Worm (Caenorhabditis elegans) whole organism, L1 larva: ENCODE results near the gene F56D2.2.

ENCODE experiments used
- C16A3.4 ChIP-seq: fragments of 150-350 bp; optimal IDR thresholded peaks from 2 replicates; lab custom pipeline; 2014; ENCODE audit warnings: missing biosample characterization, missing genetic modification characterization
- C34B4.2 ChIP-seq: sonication (generic microtip); optimal IDR thresholded peaks from 2 replicates; lab custom pipeline; 2017; ENCODE audit warnings: mild to moderate bottlenecking, missing genetic modification characterization, missing compliant biosample characterization
- F16B12.6 ChIP-seq: fragments of 150-350 bp; optimal IDR thresholded peaks from 2 replicates; lab custom pipeline; 2014; ENCODE audit warnings: missing biosample characterization, missing genetic modification characterization
- aha-1 ChIP-seq: fragments of 150-350 bp; optimal IDR thresholded peaks from 2 replicates; lab custom pipeline; 2014; ENCODE audit warnings: missing biosample characterization, missing genetic modification characterization
- alr-1 ChIP-seq: fragments of 200-800 bp; sonication (Bioruptor generic); optimal IDR thresholded peaks from 2 replicates; lab custom pipeline; 2018; ENCODE audit warnings: borderline replicate concordance, mild to moderate bottlenecking, missing genetic modification characterization, missing compliant biosample characterization
- aly-2 ChIP-seq: fragments of 150-350 bp; optimal IDR thresholded peaks from 2 replicates; lab custom pipeline; 2014; ENCODE audit warnings: missing biosample characterization, missing genetic modification characterization
- blmp-1 ChIP-seq: fragments of 150-350 bp; optimal IDR thresholded peaks from 2 replicates; lab custom pipeline; 2014; ENCODE audit warnings: missing biosample characterization, missing genetic modification characterization
- ceh-88 ChIP-seq: fragments of 200-800 bp; sonication (Bioruptor generic); IDR thresholded peaks from 2 replicates; pipeline ENCODE4 v1.3.6; 2022; ENCODE audit warnings: missing genetic modification characterization, missing compliant biosample characterization
- ces-1 ChIP-seq: fragments of 150-350 bp; optimal IDR thresholded peaks from 2 replicates; lab custom pipeline; 2014; ENCODE audit warnings: missing biosample characterization, missing genetic modification reagents, missing genetic modification characterization
- dsc-1 ChIP-seq: sonication (generic microtip); optimal IDR thresholded peaks from 2 replicates; lab custom pipeline; 2016; ENCODE audit warnings: mild to moderate bottlenecking, missing genetic modification characterization, missing compliant biosample characterization
- efl-1 ChIP-seq, 4 experiments: fragments of 150-350 bp; optimal IDR thresholded peaks in 3 of 4; peaks in 1 of 4; 1 replicate in 1 of 4; 2 replicates in 3 of 4; lab custom pipeline; 2014; ENCODE audit warnings: missing biosample characterization in 2 of 4, missing genetic modification characterization in 2 of 4, missing genetic modification reagents in 2 of 4
- egl-13 ChIP-seq: sonication (generic microtip); optimal IDR thresholded peaks from 2 replicates; lab custom pipeline; 2016; ENCODE audit warnings: missing genotype, missing genetic modification reagents, missing genetic modification characterization, missing compliant biosample characterization
- elt-2 ChIP-seq: sonication (generic microtip); optimal IDR thresholded peaks from 2 replicates; lab custom pipeline; 2016; ENCODE audit warnings: missing genetic modification characterization, mild to moderate bottlenecking, inconsistent platforms, missing compliant biosample characterization, missing genetic modification reagents
- elt-3 ChIP-seq, 6 experiments: fragments of 150-350 bp in 1 of 6; sonication (generic microtip); optimal IDR thresholded peaks; 2 replicates each; lab custom pipeline; 2017 to 2018; ENCODE audit warnings: missing biosample characterization in 6 of 6, missing genetic modification characterization in 6 of 6, inconsistent platforms in 1 of 6
- ets-5 ChIP-seq: fragments of 200-800 bp; sonication (Bioruptor generic); IDR thresholded peaks from 2 replicates; pipeline ENCODE4 v1.3.6; 2022; ENCODE audit warnings: missing genetic modification characterization, missing compliant biosample characterization
- fkh-10 ChIP-seq: sonication (generic microtip); optimal IDR thresholded peaks from 2 replicates; lab custom pipeline; 2017; ENCODE audit warnings: missing biosample characterization, missing genetic modification reagents, missing genetic modification characterization
- fkh-4 ChIP-seq: sonication (generic microtip); optimal IDR thresholded peaks from 2 replicates; lab custom pipeline; 2016; ENCODE audit warnings: missing compliant biosample characterization, missing genetic modification characterization, borderline replicate concordance
- fkh-8 ChIP-seq: sonication (generic microtip); optimal IDR thresholded peaks from 2 replicates; lab custom pipeline; 2016; ENCODE audit warnings: mild to moderate bottlenecking, missing genetic modification characterization, missing compliant biosample characterization
- fos-1 ChIP-seq: fragments of 150-350 bp; optimal IDR thresholded peaks from 2 replicates; lab custom pipeline; 2014; ENCODE audit warnings: missing biosample characterization, missing genetic modification characterization
- grh-1 ChIP-seq: fragments of 200-800 bp; sonication (Bioruptor generic); IDR thresholded peaks from 2 replicates; pipeline ENCODE4 v1.3.6; 2022; ENCODE audit warnings: missing genetic modification reagents, missing genetic modification characterization, missing compliant biosample characterization
- hlh-17 ChIP-seq: fragments of 200-800 bp; sonication (Bioruptor generic); optimal IDR thresholded peaks from 2 replicates; lab custom pipeline; 2018; ENCODE audit warnings: missing genetic modification characterization, mild to moderate bottlenecking, missing compliant biosample characterization, moderate library complexity, borderline replicate concordance
- hlh-4 ChIP-seq: sonication (generic microtip); optimal IDR thresholded peaks from 2 replicates; lab custom pipeline; 2016; ENCODE audit warnings: mild to moderate bottlenecking, missing genetic modification characterization, missing compliant biosample characterization
- hpl-2 ChIP-seq: fragments of 150-350 bp; optimal IDR thresholded peaks from 2 replicates; lab custom pipeline; 2014; ENCODE audit warnings: missing biosample characterization, missing genetic modification reagents, missing genetic modification characterization
- irx-1 ChIP-seq: sonication (generic microtip); optimal IDR thresholded peaks from 2 replicates; lab custom pipeline; 2016; ENCODE audit warnings: missing genetic modification characterization, missing compliant biosample characterization
- isw-1 ChIP-seq: fragments of 200-800 bp; sonication (Bioruptor generic); IDR thresholded peaks from 2 replicates; pipeline ENCODE4 v1.3.6; 2022; ENCODE audit warnings: missing genetic modification characterization, missing compliant biosample characterization
- lin-13 ChIP-seq: fragments of 150-350 bp; optimal IDR thresholded peaks from 2 replicates; lab custom pipeline; 2014; ENCODE audit warnings: missing biosample characterization, missing genetic modification reagents, missing genetic modification characterization
- lin-15B ChIP-seq: fragments of 150-350 bp; sonication (generic microtip); optimal IDR thresholded peaks from 3 replicates; lab custom pipeline; 2014; ENCODE audit warnings: missing biosample characterization, missing genetic modification characterization
- lin-35 ChIP-seq, 2 experiments: fragments of 150-350 bp; optimal IDR thresholded peaks; 2 replicates each; lab custom pipeline; 2014; ENCODE audit warnings: missing biosample characterization in 2 of 2, missing genetic modification characterization in 2 of 2, missing genetic modification reagents in 2 of 2
- lin-39 ChIP-seq: fragments of 150-350 bp; optimal IDR thresholded peaks from 2 replicates; lab custom pipeline; 2014; ENCODE audit warnings: missing biosample characterization, missing genetic modification reagents, missing genetic modification characterization
- lir-3 ChIP-seq: sonication (generic microtip); optimal IDR thresholded peaks from 2 replicates; lab custom pipeline; 2016; ENCODE audit warnings: mild to moderate bottlenecking, missing genetic modification characterization, moderate library complexity, missing compliant biosample characterization; ENCODE audit not compliant: poor library complexity
- lsy-2 ChIP-seq, 2 experiments: fragments of 150-350 bp; optimal IDR thresholded peaks; 2 replicates each; lab custom pipeline; 2014; ENCODE audit warnings: missing biosample characterization in 2 of 2, missing genetic modification characterization in 2 of 2
- mef-2 ChIP-seq: fragments of 150-350 bp; optimal IDR thresholded peaks from 2 replicates; lab custom pipeline; 2014; ENCODE audit warnings: missing biosample characterization, missing genetic modification characterization
- mep-1 ChIP-seq: fragments of 150-350 bp; optimal IDR thresholded peaks from 2 replicates; lab custom pipeline; 2014; ENCODE audit warnings: missing biosample characterization, missing genetic modification characterization
- nhr-19 ChIP-seq: fragments of 200-800 bp; sonication (Bioruptor generic); conservative IDR thresholded peaks from 2 replicates; pipeline ENCODE4 v1.3.6; 2022; ENCODE audit warnings: missing genetic modification characterization, missing compliant biosample characterization
- nhr-20 ChIP-seq: sonication (generic microtip); optimal IDR thresholded peaks from 2 replicates; lab custom pipeline; 2016; ENCODE audit warnings: mild to moderate bottlenecking, missing genetic modification characterization, missing compliant biosample characterization
- nhr-237 ChIP-seq: fragments of 150-350 bp; optimal IDR thresholded peaks from 2 replicates; lab custom pipeline; 2014; ENCODE audit warnings: missing biosample characterization, missing genetic modification characterization
- nhr-76 ChIP-seq: sonication (generic microtip); optimal IDR thresholded peaks from 2 replicates; lab custom pipeline; 2017; ENCODE audit warnings: missing biosample characterization, missing genetic modification characterization
- nhr-77 ChIP-seq: fragments of 150-350 bp; optimal IDR thresholded peaks from 2 replicates; lab custom pipeline; 2014; ENCODE audit warnings: missing biosample characterization, missing genetic modification characterization
- nhr-84 ChIP-seq: sonication (generic microtip); optimal IDR thresholded peaks from 2 replicates; lab custom pipeline; 2017; ENCODE audit warnings: missing biosample characterization, missing genetic modification characterization
- nhr-85 ChIP-seq: sonication (generic microtip); peaks from one replicate; lab custom pipeline; 2016; ENCODE audit warnings: missing genetic modification characterization, inconsistent platforms, missing compliant biosample characterization
- nhr-90 ChIP-seq: sonication (generic microtip); optimal IDR thresholded peaks from 2 replicates; lab custom pipeline; 2016; ENCODE audit warnings: mild to moderate bottlenecking, missing genetic modification characterization, missing compliant biosample characterization; ENCODE audit not compliant: poor library complexity
- pag-3 ChIP-seq: sonication (generic microtip); optimal IDR thresholded peaks from 2 replicates; lab custom pipeline; 2017; ENCODE audit warnings: missing genetic modification characterization, mild to moderate bottlenecking, missing compliant biosample characterization, antibody characterized with exemption, borderline replicate concordance; ENCODE audit not compliant: insufficient read depth
- skn-1 ChIP-seq: fragments of 150-350 bp; optimal IDR thresholded peaks from 2 replicates; lab custom pipeline; 2014; ENCODE audit warnings: missing biosample characterization, missing genetic modification characterization
- snpc-4 ChIP-seq: fragments of 150-350 bp; optimal IDR thresholded peaks from 2 replicates; lab custom pipeline; 2014; ENCODE audit warnings: missing biosample characterization, missing genetic modification characterization
- snu-23 ChIP-seq: sonication (generic microtip); optimal IDR thresholded peaks from 2 replicates; lab custom pipeline; 2016; ENCODE audit warnings: missing genetic modification characterization, missing compliant biosample characterization
- sox-4 ChIP-seq: sonication (generic microtip); optimal IDR thresholded peaks from 2 replicates; lab custom pipeline; 2016; ENCODE audit warnings: missing genetic modification characterization, missing compliant biosample characterization
- sptf-1 ChIP-seq: fragments of 150-350 bp; optimal IDR thresholded peaks from 2 replicates; lab custom pipeline; 2014; ENCODE audit warnings: missing biosample characterization, missing genetic modification characterization
- tlp-1 ChIP-seq: fragments of 150-350 bp; optimal IDR thresholded peaks from 2 replicates; lab custom pipeline; 2014; ENCODE audit warnings: missing biosample characterization, missing genetic modification characterization
- unc-86 ChIP-seq: sonication (generic microtip); optimal IDR thresholded peaks from 2 replicates; lab custom pipeline; 2016; ENCODE audit warnings: missing genetic modification characterization, missing compliant biosample characterization
- xbp-1 ChIP-seq: sonication (generic microtip); optimal IDR thresholded peaks from 2 replicates; lab custom pipeline; 2016; ENCODE audit warnings: missing genetic modification characterization, missing compliant biosample characterization
- zag-1 ChIP-seq: fragments of 150-350 bp; optimal IDR thresholded peaks from 2 replicates; lab custom pipeline; 2014; ENCODE audit warnings: missing biosample characterization, missing genetic modification characterization
- zip-4 ChIP-seq: fragments of 200-800 bp; sonication (Bioruptor generic); optimal IDR thresholded peaks from 2 replicates; lab custom pipeline; 2018; ENCODE audit warnings: mild to moderate bottlenecking, missing genetic modification characterization, moderate library complexity, missing compliant biosample characterization
- ztf-11 ChIP-seq, 2 experiments: sonication (generic microtip); optimal IDR thresholded peaks; 2 replicates each; lab custom pipeline; 2016 to 2017; ENCODE audit warnings: missing genetic modification characterization in 2 of 2, missing biosample characterization in 1 of 2, missing compliant biosample characterization in 1 of 2

Gene F56D2.2

DNA sequence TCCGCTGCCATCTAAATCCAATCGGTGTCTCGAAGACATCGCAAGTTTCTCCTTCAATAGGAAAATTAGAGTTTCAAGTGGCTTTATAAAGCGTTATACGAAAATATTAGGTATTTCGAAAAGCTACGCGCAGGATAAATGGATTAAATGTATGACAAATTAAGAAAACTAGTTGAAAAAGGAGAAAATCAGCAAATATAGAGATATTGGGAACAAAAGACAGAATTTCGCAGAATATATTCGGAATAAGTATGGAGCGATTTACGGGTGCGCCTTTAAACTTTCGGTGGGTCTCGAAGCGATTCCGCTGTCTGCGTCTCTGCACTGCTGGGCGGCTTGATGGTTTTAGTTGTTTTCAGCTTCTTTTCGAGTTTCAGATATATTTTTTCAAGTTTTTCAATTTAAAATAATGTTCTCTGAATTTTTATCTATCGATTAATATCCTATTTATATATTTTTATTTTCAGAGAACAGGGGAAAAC, 4.6 kb downstream of the F56D2.2 start, which contains the start of the genes ddx-15 and ucr-1 (continued):
- TF ChIP-seq mef-2 (tag; lab: Kevin White, UChicago), result no peak
- TF ChIP-seq aha-1 (tag; lab: Kevin White, UChicago), result no peak
- TF ChIP-seq sox-4, result no peak
- no peak for TF ChIP-seq fkh-4 (tag; lab: Kevin White, UChicago)
- no peak for TF ChIP-seq aly-2
- TF ChIP-seq mep-1 (tag; lab: Kevin White, UChicago), result no peak
- TF ChIP-seq elt-2 (tag; lab: Kevin White, UChicago), result peak; percentile 2
- TF ChIP-seq nhr-85 (tag; lab: Kevin White, UChicago), result peak; percentile 73
- TF ChIP-seq hpl-2 (GFP tag; lab: Kevin White, UChicago), result no peak
- no peak for TF ChIP-seq fkh-10 (GFP tag; lab: Kevin White, UChicago)
- TF ChIP-seq ztf-11 (tag; optimal IDR thresholded peaks at IDR 0.05; lab: Kevin White, UChicago), result no peak
- TF ChIP-seq xbp-1 (tag; lab: Kevin White, UChicago), result peak; percentile 73
- peak; percentile 14 for TF ChIP-seq F16B12.6
- no peak; the same call in 1 of the 2 replicates for TF ChIP-seq ceh-88
- peak; percentile 8 for TF ChIP-seq egl-13 (tag; lab: Kevin White, UChicago)
- peak; percentile 43 for TF ChIP-seq fos-1 (tag; lab: Kevin White, UChicago)
- peak; percentile 65 for TF ChIP-seq nhr-19 (GFP tag; lab: Robert Waterston, UW)
- no peak for TF ChIP-seq sptf-1 (tag; lab: Kevin White, UChicago)
- TF ChIP-seq nhr-20, result peak; percentile 66
- no peak for TF ChIP-seq hlh-17
- TF ChIP-seq blmp-1 (tag; lab: Kevin White, UChicago), result no peak
- TF ChIP-seq irx-1 (tag; lab: Kevin White, UChicago), result peak; percentile 42
- TF ChIP-seq nhr-90, result peak; percentile 34
- peak; percentile 85 for TF ChIP-seq lsy-2 (tag; optimal IDR thresholded peaks at IDR 0.05; lab: Kevin White, UChicago)
- no peak for TF ChIP-seq zag-1
- no peak for TF ChIP-seq nhr-84 (tag; lab: Kevin White, UChicago)
- TF ChIP-seq isw-1, result peak; percentile 76
- peak; percentile 39 for TF ChIP-seq skn-1 (tag; lab: Kevin White, UChicago)
- TF ChIP-seq C34B4.2 (tag; lab: Kevin White, UChicago), result no peak
- peak; percentile 72 for TF ChIP-seq fkh-8 (tag; lab: Kevin White, UChicago)
- peak; percentile 82 to 85 for TF ChIP-seq lin-35 (GFP tag; optimal IDR thresholded peaks at IDR 0.05; lab: Kevin White, UChicago)
- peak; percentile 25 for TF ChIP-seq lin-13
- peak; percentile 61 for TF ChIP-seq lin-15B (tag; lab: Kevin White, UChicago)
- peak; percentile 81 to 83 for TF ChIP-seq efl-1 (optimal IDR thresholded peaks at IDR 0.05; lab: Kevin White, UChicago)
- TF ChIP-seq efl-1 (GFP tag; optimal IDR thresholded peaks at IDR 0.05 in 1 of 2; lab: Kevin White, UChicago), result peak; percentile 76 to 97
- TF ChIP-seq pag-3 (tag; lab: Kevin White, UChicago), result no peak
- no peak for TF ChIP-seq nhr-76 (tag; lab: Kevin White, UChicago)
- peak; percentile 32 for TF ChIP-seq snpc-4 (tag; lab: Kevin White, UChicago)
- TF ChIP-seq elt-3 (tag; optimal IDR thresholded peaks at IDR 0.05; lab: Kevin White, UChicago), result no peak
- no peak for TF ChIP-seq ces-1
- TF ChIP-seq nhr-237 (tag; lab: Kevin White, UChicago), result no peak
- TF ChIP-seq lir-3 (tag; lab: Kevin White, UChicago), result peak; percentile 39
- TF ChIP-seq C16A3.4 (tag; lab: Kevin White, UChicago), result peak; percentile 67
- no peak; the same call in 1 of the 2 replicates for TF ChIP-seq grh-1 (GFP tag; lab: Robert Waterston, UW)
- no peak for TF ChIP-seq tlp-1 (tag; lab: Kevin White, UChicago)
- TF ChIP-seq nhr-77 (tag; lab: Kevin White, UChicago), result peak; percentile 51
- peak; percentile 45 for TF ChIP-seq dsc-1 (tag; lab: Kevin White, UChicago)
- TF ChIP-seq ets-5 (GFP tag; lab: Robert Waterston, UW), result no peak
- TF ChIP-seq zip-4 (GFP tag; lab: Kevin White, UChicago), result no peak
- peak; percentile 78 for TF ChIP-seq snu-23 (GFP tag; lab: Kevin White, UChicago)
- TF ChIP-seq lin-39 (tag; lab: Kevin White, UChicago), result no peak
- peak; percentile 69 for TF ChIP-seq unc-86 (tag; lab: Kevin White, UChicago)
- TF ChIP-seq hlh-4, result no peak
- no peak for TF ChIP-seq alr-1 (tag; lab: Kevin White, UChicago)
- TF ChIP-seq, all 84 proteins: peak for 39
